Worm (Caenorhabditis elegans): ENCODE results near the gene R08C7.4.

DNA sequence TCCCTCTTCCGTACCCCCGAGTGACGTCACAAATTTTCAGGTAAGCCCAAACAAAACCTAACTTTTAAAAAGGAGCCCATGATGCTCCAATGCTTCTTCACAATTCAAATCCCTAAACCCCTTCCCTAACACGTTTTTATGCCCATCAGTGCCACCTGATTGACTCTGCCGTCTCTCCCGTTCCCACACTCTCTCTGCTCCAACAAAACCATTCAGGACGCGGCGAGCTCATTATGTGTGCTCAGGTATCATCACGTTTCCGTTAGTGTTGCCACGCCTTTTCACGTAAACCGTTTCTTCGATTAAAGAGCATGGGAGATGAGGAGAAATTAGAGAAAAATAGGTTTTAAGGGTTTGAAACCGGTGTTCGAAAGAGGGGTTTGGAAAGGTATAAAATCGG, 28.3 kb downstream of the R08C7.4 start, which contains the start of gene M01H9.2:
- TF ChIP-seq pqm-1 (tag; optimal IDR thresholded peaks at IDR 0.05) (no peak), unc-86 (tag; optimal IDR thresholded peaks at IDR 0.05) (no peak), ceh-90 (tag; optimal IDR thresholded peaks at IDR 0.05) (no peak), nhr-77 (tag; optimal IDR thresholded peaks at IDR 0.05) (no peak), ama-1 (optimal IDR thresholded peaks at IDR 0.05) (no peak), pag-3 (tag; optimal IDR thresholded peaks at IDR 0.05; ENCODE audit: borderline replicate concordance, insufficient read depth) (no peak), sox-4 (tag; optimal IDR thresholded peaks at IDR 0.05) (no peak), mdl-1 (tag; optimal IDR thresholded peaks at IDR 0.05) (no peak), alr-1 (tag; optimal IDR thresholded peaks at IDR 0.05; ENCODE audit: borderline replicate concordance) (no peak), nhr-71 (tag; optimal IDR thresholded peaks at IDR 0.05) (no peak), C04F5.9 (tag; optimal IDR thresholded peaks at IDR 0.05) (no peak)
